Worm (Caenorhabditis elegans): Measurements from ENCODE around the gene srbc-6.

The srbc-6 gene

ce11 chrV:3168650-3169049 is 1.3 kb upstream of the srbc-6 start, which contains the start of gene C36C5.15:
C36C5.15 (minus strand) TSS chrV:3168750.
- TF ChIP-seq lin-15B (tag; optimal IDR thresholded peaks at IDR 0.05) (no peak), snpc-4 (tag; optimal IDR thresholded peaks at IDR 0.05) (no peak), snu-23 (GFP tag; optimal IDR thresholded peaks at IDR 0.05) (no peak), tbx-2 (tag; optimal IDR thresholded peaks at IDR 0.05) (no peak), efl-1 (optimal IDR thresholded peaks at IDR 0.05) (no peak), efl-1 (GFP tag; optimal IDR thresholded peaks at IDR 0.05 in 1 of 2) (no peak), pag-3 (tag; optimal IDR thresholded peaks at IDR 0.05; ENCODE audit: borderline replicate concordance, insufficient read depth) (no peak), nhr-237 (tag; optimal IDR thresholded peaks at IDR 0.05) (no peak), elt-2 (tag; optimal IDR thresholded peaks at IDR 0.05) (no peak), xbp-1 (tag; optimal IDR thresholded peaks at IDR 0.05) (no peak), ces-1 (GFP tag; optimal IDR thresholded peaks at IDR 0.05) (no peak), vab-15 (tag; optimal IDR thresholded peaks at IDR 0.05) (no peak), nhr-77 (tag; optimal IDR thresholded peaks at IDR 0.05) (no peak), unc-30 (tag; optimal IDR thresholded peaks at IDR 0.05) (no peak), zip-4 (GFP tag; optimal IDR thresholded peaks at IDR 0.05) (no peak), nhr-90 (tag; optimal IDR thresholded peaks at IDR 0.05; ENCODE audit: poor library complexity) (no peak), ceh-88 (GFP tag; IDR thresholded peaks at IDR 0.05) (no peak)

DNA sequence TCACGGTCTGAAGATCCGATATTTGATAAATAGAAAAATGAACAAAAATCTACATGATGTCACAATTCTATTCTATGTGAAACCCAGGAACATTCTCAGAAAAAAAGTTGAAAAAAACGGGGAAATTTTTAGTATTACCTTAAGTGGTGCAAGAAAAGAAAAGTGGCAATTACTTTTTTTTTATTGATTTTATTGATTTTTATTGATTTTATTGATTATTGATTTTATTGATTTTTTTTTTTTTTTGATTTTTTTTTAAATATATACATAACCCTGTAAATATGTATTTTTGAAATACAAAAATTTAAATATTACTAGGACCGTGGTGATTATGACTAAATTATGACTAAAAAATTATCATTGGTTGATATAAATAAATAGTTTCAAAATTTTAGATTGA is 1.7 kb downstream of the srbc-6 start:
- no peak for TF ChIP-seq unc-86 (tag; optimal IDR thresholded peaks at IDR 0.05)
- TF ChIP-seq ceh-63 (GFP tag; optimal IDR thresholded peaks at IDR 0.05): no peak
- no peak for TF ChIP-seq pqm-1 (tag; optimal IDR thresholded peaks at IDR 0.05)
- TF ChIP-seq egl-13 (tag; optimal IDR thresholded peaks at IDR 0.05): no peak
- no peak for TF ChIP-seq dsc-1 (tag; optimal IDR thresholded peaks at IDR 0.05)
- no peak for TF ChIP-seq nhr-237 (tag; optimal IDR thresholded peaks at IDR 0.05)
- TF ChIP-seq lin-14 (GFP tag; optimal IDR thresholded peaks at IDR 0.05): no peak
- no peak for TF ChIP-seq irx-1 (tag; optimal IDR thresholded peaks at IDR 0.05)

- TF ChIP-seq zip-4 (GFP tag; optimal IDR thresholded peaks at IDR 0.05) (no peak), hlh-4 (tag; optimal IDR thresholded peaks at IDR 0.05) (peak; percentile 90)
Measured at ce11 chrV:3176161-3176560, 6.2 kb downstream of the srbc-6 start, which contains the start of gene srab-8. srab-8 (plus strand) TSS chrV:3176461.

DNA sequence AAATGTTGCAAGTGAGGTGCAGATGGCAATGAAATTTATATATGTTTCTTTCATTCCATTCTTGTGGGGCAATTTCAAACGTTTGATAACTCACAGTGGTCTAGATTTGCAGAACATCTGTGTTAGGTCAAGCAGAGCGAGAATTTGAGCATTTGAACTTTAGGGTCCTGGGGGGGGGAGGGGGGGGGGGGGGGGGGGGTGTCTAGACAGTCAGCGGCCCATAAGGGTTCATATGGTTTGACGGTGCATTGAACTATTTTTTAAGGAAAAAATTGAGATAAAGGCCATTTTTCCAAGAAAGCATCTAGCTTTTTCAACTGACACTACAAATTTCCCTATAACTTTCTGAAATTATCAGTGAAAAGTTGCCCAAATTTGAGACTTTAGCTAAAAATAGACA is 15.9 kb downstream of the srbc-6 start:
- no peak for TF ChIP-seq lsy-2 (tag; optimal IDR thresholded peaks at IDR 0.05)
- no peak for TF ChIP-seq lin-39 (tag; optimal IDR thresholded peaks at IDR 0.05)
- TF ChIP-seq nhr-85 (tag): no peak
- no peak for TF ChIP-seq hlh-17 (GFP tag; optimal IDR thresholded peaks at IDR 0.05; ENCODE audit: borderline replicate concordance)

- TF ChIP-seq ets-5 (GFP tag; IDR thresholded peaks at IDR 0.05): no peak
Measured at ce11 chrV:3188043-3188442, 18.1 kb downstream of the srbc-6 start, which contains the start of gene lag-2. lag-2 (plus strand) TSS chrV:3188343.

DNA sequence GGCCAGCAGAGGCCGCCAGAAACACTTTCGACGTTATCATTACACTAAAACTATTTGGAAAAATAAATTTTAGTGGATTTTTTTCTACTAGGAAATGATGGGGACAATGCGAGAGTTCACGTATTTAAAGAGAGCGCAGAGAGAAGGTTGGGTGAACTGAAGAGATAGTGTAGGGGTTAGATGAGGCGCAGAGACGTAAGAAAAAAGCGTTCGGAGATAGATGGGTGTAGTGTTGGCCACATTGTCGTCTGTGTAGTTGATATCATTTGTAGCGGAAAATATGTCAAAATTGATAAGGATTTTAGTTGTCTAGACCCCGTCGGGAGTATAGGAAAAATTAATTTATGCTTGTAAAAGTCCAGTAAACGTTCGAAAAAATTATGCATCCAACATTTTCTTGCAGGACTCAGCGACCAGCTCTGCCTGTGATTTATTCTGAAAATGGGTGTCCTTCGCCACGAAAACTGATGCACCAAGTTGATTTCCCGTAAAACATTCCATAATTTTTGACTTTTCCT is 23.2 kb downstream of the srbc-6 start, which contains the start of the genes Y73C8B.3 and Y73C8B.9:
Gene Y73C8B.3, minus strand, starts transcription at position 147 of the 518 bp plus-strand sequence.
Gene Y73C8B.9, plus strand, starts transcription at position 468 of the 518 bp plus-strand sequence.
- TF ChIP-seq elt-3 (tag; optimal IDR thresholded peaks at IDR 0.05): peak in 2 of 6 experiments; percentile 35 to 65
- peak; percentile 29 for TF ChIP-seq nhr-20 (tag; optimal IDR thresholded peaks at IDR 0.05)
- no peak for TF ChIP-seq lin-39 (tag; optimal IDR thresholded peaks at IDR 0.05)
- no peak for TF ChIP-seq irx-1 (tag; optimal IDR thresholded peaks at IDR 0.05)
- no peak for TF ChIP-seq swsn-7 (tag; optimal IDR thresholded peaks at IDR 0.05)
- no peak for TF ChIP-seq ztf-11 (tag; optimal IDR thresholded peaks at IDR 0.05)
- peak; percentile 14 for TF ChIP-seq rnt-1 (tag; optimal IDR thresholded peaks at IDR 0.05)
- TF ChIP-seq nhr-90 (tag; optimal IDR thresholded peaks at IDR 0.05; ENCODE audit: poor library complexity): peak; percentile 33
- no peak for TF ChIP-seq ceh-88 (GFP tag; IDR thresholded peaks at IDR 0.05)
- no peak for TF ChIP-seq nhr-84 (tag; optimal IDR thresholded peaks at IDR 0.05)
- no peak for TF ChIP-seq ces-1 (GFP tag; optimal IDR thresholded peaks at IDR 0.05)
- TF ChIP-seq ceh-90 (tag; optimal IDR thresholded peaks at IDR 0.05): no peak
- no peak for TF ChIP-seq nhr-19 (GFP tag; conservative IDR thresholded peaks at IDR 0.05)
- TF ChIP-seq nhr-85 (tag): peak; percentile 42
- TF ChIP-seq egl-13 (tag; optimal IDR thresholded peaks at IDR 0.05): no peak
- TF ChIP-seq elt-2 (tag; optimal IDR thresholded peaks at IDR 0.05): peak; percentile 73
- TF ChIP-seq efl-1 (optimal IDR thresholded peaks at IDR 0.05): peak; percentile 9 to 11
- TF ChIP-seq efl-1 (GFP tag; optimal IDR thresholded peaks at IDR 0.05 in 1 of 2): no peak
- peak; percentile 32 for TF ChIP-seq snu-23 (GFP tag; optimal IDR thresholded peaks at IDR 0.05)

Data from whole organism, L1 larva.